Fruit fly (Drosophila melanogaster) S2 (cell line): ENCODE results near the gene CG32811.

Experiments used
- CG8478 ChIP-seq: fragments of >200 bp; optimal IDR thresholded peaks from 2 replicates; lab custom pipeline; 2018
- CTCF ChIP-seq, 2 experiments: fragments of >200 bp; optimal IDR thresholded peaks; 2 replicates each; lab custom pipeline; 2018

DNA sequence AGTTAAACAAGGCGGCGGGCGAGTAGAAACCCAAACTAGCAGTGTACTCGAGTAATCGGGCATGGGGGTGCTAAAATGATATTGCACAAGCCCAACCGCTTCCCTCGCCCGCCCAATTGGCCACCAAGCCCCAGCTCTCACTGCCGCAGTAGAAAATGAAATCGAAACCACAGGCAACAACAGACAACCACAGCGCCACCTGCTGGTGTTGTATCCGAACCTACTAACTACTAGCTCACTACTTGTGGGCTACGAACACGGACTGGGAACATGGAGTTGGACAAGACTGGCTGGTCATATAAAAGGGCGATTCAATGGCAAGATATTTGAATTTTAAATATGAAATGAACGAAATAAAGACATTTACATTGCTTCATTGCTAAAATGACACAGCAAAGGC lies 1.7 kb upstream of the CG32811 start:
- TF ChIP-seq CTCF (optimal IDR thresholded peaks at IDR 0.05; lab: Kevin White, UChicago) (peak; percentile 65 to 70), CG8478 (lab: Kevin White, UChicago) (no peak)
